Worm (Caenorhabditis elegans) whole organism, late embryonic: Measurements from ENCODE around the gene F42F12.11.

Source experiments
- C08G9.2 ChIP-seq: sonication (generic microtip); optimal IDR thresholded peaks from 2 replicates; lab custom pipeline; 2016; ENCODE audit warnings: mild to moderate bottlenecking, missing genetic modification characterization, moderate library complexity, missing compliant biosample characterization
- C38D4.7 ChIP-seq: fragments of 200-800 bp; sonication (Bioruptor generic); optimal IDR thresholded peaks from 2 replicates; lab custom pipeline; 2018; ENCODE audit warnings: mild to moderate bottlenecking, missing genetic modification characterization, moderate library complexity, missing compliant biosample characterization
- F13H6.1 ChIP-seq: sonication (generic microtip); optimal IDR thresholded peaks from 2 replicates; lab custom pipeline; 2016; ENCODE audit warnings: missing genetic modification characterization, missing compliant biosample characterization
- K09A11.1 ChIP-seq: sonication (generic microtip); optimal IDR thresholded peaks from 2 replicates; lab custom pipeline; 2017; ENCODE audit warnings: antibody characterized with exemption, mild to moderate bottlenecking, missing genetic modification characterization, missing compliant biosample characterization; ENCODE audit not compliant: insufficient read depth
- ahr-1 ChIP-seq: sonication (generic microtip); optimal IDR thresholded peaks from 2 replicates; lab custom pipeline; 2016; ENCODE audit warnings: missing genetic modification characterization, missing compliant biosample characterization
- ceh-14 ChIP-seq: sonication (generic microtip); optimal IDR thresholded peaks from 2 replicates; lab custom pipeline; 2016; ENCODE audit warnings: missing genotype, missing genetic modification characterization, missing compliant biosample characterization
- ceh-18 ChIP-seq: sonication (generic microtip); optimal IDR thresholded peaks from 2 replicates; lab custom pipeline; 2016; ENCODE audit warnings: missing genetic modification characterization, missing compliant biosample characterization
- ceh-19 ChIP-seq: fragments of 200-800 bp; sonication (Bioruptor generic); optimal IDR thresholded peaks from 2 replicates; lab custom pipeline; 2018; ENCODE audit warnings: mild to moderate bottlenecking, missing genetic modification characterization, missing compliant biosample characterization
- ceh-2 ChIP-seq: sonication (generic microtip); optimal IDR thresholded peaks from 2 replicates; lab custom pipeline; 2016; ENCODE audit warnings: missing genotype, missing genetic modification characterization, missing compliant biosample characterization
- ceh-22 ChIP-seq: sonication (generic microtip); optimal IDR thresholded peaks from 2 replicates; lab custom pipeline; 2017; ENCODE audit warnings: missing biosample characterization, missing genetic modification characterization
- ceh-24 ChIP-seq: sonication (generic microtip); optimal IDR thresholded peaks from 2 replicates; lab custom pipeline; 2016; ENCODE audit warnings: mild to moderate bottlenecking, missing genetic modification characterization, missing compliant biosample characterization
- ceh-30 ChIP-seq: fragments of 150-350 bp; optimal IDR thresholded peaks from 2 replicates; lab custom pipeline; 2014; ENCODE audit warnings: missing biosample characterization, missing genetic modification characterization
- ceh-31 ChIP-seq: sonication (generic microtip); optimal IDR thresholded peaks from 2 replicates; lab custom pipeline; 2016; ENCODE audit warnings: missing genetic modification characterization, missing compliant biosample characterization
- ceh-34 ChIP-seq: sonication (generic microtip); optimal IDR thresholded peaks from 2 replicates; lab custom pipeline; 2016; ENCODE audit warnings: mild to moderate bottlenecking, missing genetic modification characterization, missing compliant biosample characterization
- ceh-48 ChIP-seq: sonication (generic microtip); optimal IDR thresholded peaks from 2 replicates; lab custom pipeline; 2016; ENCODE audit warnings: missing genetic modification characterization, inconsistent platforms, missing compliant biosample characterization
- ceh-6 ChIP-seq: fragments of 200-800 bp; sonication (Bioruptor generic); optimal IDR thresholded peaks from 2 replicates; lab custom pipeline; 2018; ENCODE audit warnings: mild to moderate bottlenecking, missing genetic modification characterization, missing compliant biosample characterization
- ceh-9 ChIP-seq: sonication (generic microtip); optimal IDR thresholded peaks from 2 replicates; lab custom pipeline; 2016; ENCODE audit warnings: mild to moderate bottlenecking, missing genetic modification characterization, inconsistent platforms, missing compliant biosample characterization
- che-1 ChIP-seq: sonication (generic microtip); optimal IDR thresholded peaks from 2 replicates; lab custom pipeline; 2016; ENCODE audit warnings: mild to moderate bottlenecking, missing genetic modification characterization, missing compliant biosample characterization
- dmd-4 ChIP-seq: sonication (generic microtip); optimal IDR thresholded peaks from 2 replicates; lab custom pipeline; 2016; ENCODE audit warnings: borderline replicate concordance, missing genetic modification characterization, missing compliant biosample characterization
- dve-1 ChIP-seq: sonication (generic microtip); optimal IDR thresholded peaks from 2 replicates; lab custom pipeline; 2017; ENCODE audit warnings: antibody characterized with exemption, mild to moderate bottlenecking, missing genetic modification characterization, missing compliant biosample characterization
- elt-2 ChIP-seq: sonication (generic microtip); optimal IDR thresholded peaks from 2 replicates; lab custom pipeline; 2016; ENCODE audit warnings: missing genetic modification reagents, missing genetic modification characterization, missing compliant biosample characterization
- elt-4 ChIP-seq: sonication (generic microtip); optimal IDR thresholded peaks from 2 replicates; lab custom pipeline; 2016; ENCODE audit warnings: missing genetic modification characterization, missing compliant biosample characterization
- ets-4 ChIP-seq: sonication (generic microtip); optimal IDR thresholded peaks from 2 replicates; lab custom pipeline; 2016; ENCODE audit warnings: missing genetic modification characterization, missing compliant biosample characterization
- gmeb-2 ChIP-seq: sonication (generic microtip); optimal IDR thresholded peaks from 2 replicates; lab custom pipeline; 2016; ENCODE audit warnings: missing genetic modification characterization, inconsistent platforms, missing compliant biosample characterization
- hlh-13 ChIP-seq: fragments of 200-800 bp; sonication (Bioruptor generic); optimal IDR thresholded peaks from 2 replicates; lab custom pipeline; 2018; ENCODE audit warnings: mild to moderate bottlenecking, missing genetic modification characterization, missing compliant biosample characterization
- hlh-30 ChIP-seq: sonication (generic microtip); optimal IDR thresholded peaks from 2 replicates; lab custom pipeline; 2017; ENCODE audit warnings: antibody characterized with exemption, missing genetic modification characterization, missing compliant biosample characterization; ENCODE audit not compliant: insufficient read depth
- mec-3 ChIP-seq: sonication (generic microtip); optimal IDR thresholded peaks from 2 replicates; lab custom pipeline; 2016; ENCODE audit warnings: borderline replicate concordance, missing genetic modification characterization, missing compliant biosample characterization
- nfya-1 ChIP-seq: sonication (generic microtip); optimal IDR thresholded peaks from 2 replicates; lab custom pipeline; 2017; ENCODE audit warnings: missing genetic modification characterization, mild to moderate bottlenecking, missing compliant biosample characterization, antibody characterized with exemption, moderate library complexity
- nhr-11 ChIP-seq: fragments of 150-350 bp; optimal IDR thresholded peaks from 2 replicates; lab custom pipeline; 2014; ENCODE audit warnings: missing biosample characterization, missing genetic modification characterization
- nhr-232 ChIP-seq: sonication (generic microtip); optimal IDR thresholded peaks from 2 replicates; lab custom pipeline; 2016; ENCODE audit warnings: missing genetic modification characterization, missing compliant biosample characterization
- npax-4 ChIP-seq: sonication (generic microtip); optimal IDR thresholded peaks from 2 replicates; lab custom pipeline; 2016; ENCODE audit warnings: missing genetic modification characterization, missing compliant biosample characterization
- pat-9 ChIP-seq: fragments of 200-800 bp; sonication (Bioruptor generic); optimal IDR thresholded peaks from 2 replicates; lab custom pipeline; 2018; ENCODE audit warnings: mild to moderate bottlenecking, missing genetic modification characterization, moderate library complexity, missing compliant biosample characterization
- pax-1 ChIP-seq: fragments of 150-350 bp; optimal IDR thresholded peaks from 2 replicates; lab custom pipeline; 2014; ENCODE audit warnings: missing biosample characterization, missing genetic modification characterization
- pha-4 ChIP-seq: fragments of 150-350 bp; optimal IDR thresholded peaks from 2 replicates; lab custom pipeline; 2018; ENCODE audit warnings: missing biosample characterization, missing genetic modification reagents, missing genetic modification characterization
- pqm-1 ChIP-seq: sonication (generic microtip); optimal IDR thresholded peaks from 2 replicates; lab custom pipeline; 2016; ENCODE audit warnings: missing genetic modification characterization, missing compliant biosample characterization
- pros-1 ChIP-seq: fragments of 150-350 bp; optimal IDR thresholded peaks from 2 replicates; lab custom pipeline; 2014; ENCODE audit warnings: missing biosample characterization, missing genetic modification reagents, missing genetic modification characterization
- rnt-1 ChIP-seq: sonication (generic microtip); optimal IDR thresholded peaks from 2 replicates; lab custom pipeline; 2016; ENCODE audit warnings: missing genetic modification characterization, missing compliant biosample characterization
- sdc-2 ChIP-seq: sonication (generic microtip); optimal IDR thresholded peaks from 2 replicates; lab custom pipeline; 2016; ENCODE audit warnings: missing genotype, missing genetic modification characterization, missing compliant biosample characterization
- sox-2 ChIP-seq: fragments of 200-800 bp; sonication (Bioruptor generic); IDR thresholded peaks from 2 replicates; pipeline ENCODE4 v1.3.6; 2022; ENCODE audit warnings: missing genetic modification reagents, missing genetic modification characterization, missing compliant biosample characterization
- syd-9 ChIP-seq: sonication (generic microtip); optimal IDR thresholded peaks from 2 replicates; lab custom pipeline; 2016; ENCODE audit warnings: mild to moderate bottlenecking, missing genetic modification characterization, moderate library complexity, missing compliant biosample characterization
- tbx-2 ChIP-seq: sonication (generic microtip); optimal IDR thresholded peaks from 2 replicates; lab custom pipeline; 2016; ENCODE audit warnings: missing genetic modification characterization, missing compliant biosample characterization
- unc-3 ChIP-seq, 2 experiments: fragments of 200-800 bp in 1 of 2; sonication (Bioruptor generic) in 1 of 2; sonication (generic microtip) in 1 of 2; conservative IDR thresholded peaks in 1 of 2; optimal IDR thresholded peaks in 1 of 2; 2 replicates each; pipeline versions ENCODE4 v1.3.6 to Lab custom; 2016 to 2022; ENCODE audit warnings: missing compliant biosample characterization in 2 of 2, missing genetic modification characterization in 2 of 2, missing genetic modification reagents in 1 of 2
- unc-42 ChIP-seq: sonication (generic microtip); optimal IDR thresholded peaks from 2 replicates; lab custom pipeline; 2016; ENCODE audit warnings: missing genotype, missing genetic modification characterization, missing compliant biosample characterization
- unc-55 ChIP-seq: sonication (generic microtip); optimal IDR thresholded peaks from 2 replicates; lab custom pipeline; 2017; ENCODE audit warnings: missing biosample characterization, missing genetic modification reagents, missing genetic modification characterization
- unc-86 ChIP-seq: sonication (generic microtip); optimal IDR thresholded peaks from 2 replicates; lab custom pipeline; 2016; ENCODE audit warnings: missing genetic modification characterization, missing compliant biosample characterization

The F42F12.11 gene

ce11 chrX:12360444-12360843 lies 13.6 kb downstream of the F42F12.11 start, which contains the start of the genes nspc-15 and F19H6.6:
Gene nspc-15 (plus strand): TSS chrX:12360744.
Gene F19H6.6 (plus strand): TSS chrX:12360827.
- no peak for TF ChIP-seq elt-4 (tag; lab: Kevin White, UChicago)
- TF ChIP-seq hlh-30 (tag; lab: Kevin White, UChicago): no peak
- no peak for TF ChIP-seq unc-55 (GFP tag; lab: Kevin White, UChicago)
- no peak for TF ChIP-seq C08G9.2 (tag; lab: Kevin White, UChicago)
- no peak for TF ChIP-seq che-1
- no peak for TF ChIP-seq nhr-232
- no peak for TF ChIP-seq C38D4.7 (GFP tag; lab: Kevin White, UChicago)
- TF ChIP-seq gmeb-2: no peak
- TF ChIP-seq ceh-22 (tag; lab: Kevin White, UChicago): no peak
- no peak for TF ChIP-seq pros-1 (tag; lab: Kevin White, UChicago)
- no peak for TF ChIP-seq F13H6.1 (tag; lab: Kevin White, UChicago)
- TF ChIP-seq pat-9 (tag; lab: Kevin White, UChicago): no peak
- TF ChIP-seq dve-1: no peak
- TF ChIP-seq ceh-6 (GFP tag; lab: Kevin White, UChicago): no peak
- TF ChIP-seq ceh-9 (tag; lab: Kevin White, UChicago): no peak
- no peak for TF ChIP-seq ahr-1 (tag; lab: Kevin White, UChicago)
- no peak for TF ChIP-seq ceh-2 (tag; lab: Kevin White, UChicago)
- TF ChIP-seq ceh-19: no peak

DNA sequence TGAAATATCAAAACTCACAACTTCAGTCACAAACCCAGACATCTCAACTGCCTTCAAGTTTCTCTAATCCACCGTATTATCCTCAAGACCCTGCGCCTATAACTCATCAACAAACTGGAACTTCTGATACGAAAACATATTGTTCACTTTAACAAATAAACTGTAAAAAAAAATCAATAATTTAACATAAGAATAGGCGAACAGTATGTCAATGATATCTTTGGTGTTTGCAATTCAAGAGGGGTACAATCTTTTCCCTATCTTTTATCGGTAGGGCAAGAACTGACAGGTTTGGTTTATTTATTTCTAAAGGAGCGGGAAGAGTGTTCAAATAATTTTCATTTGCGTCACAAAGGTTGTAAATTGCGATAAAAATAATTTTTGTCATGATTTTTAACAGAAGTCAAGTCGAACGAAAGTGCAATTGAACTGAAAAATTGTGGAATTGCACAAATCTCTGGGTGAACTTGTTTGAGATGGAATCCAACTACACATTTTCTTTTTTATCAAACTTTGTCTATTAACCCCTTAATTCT lies 16.2 kb downstream of the F42F12.11 start:
- TF ChIP-seq tbx-2 (tag; lab: Kevin White, UChicago): peak; percentile 71
- peak; percentile 64 for TF ChIP-seq elt-2 (tag; lab: Kevin White, UChicago)
- TF ChIP-seq sdc-2 (tag; lab: Kevin White, UChicago): peak; percentile 99
- peak; percentile 73 for TF ChIP-seq nhr-11 (tag; lab: Kevin White, UChicago)
- TF ChIP-seq ceh-14 (tag; lab: Kevin White, UChicago): peak; percentile 42
- TF ChIP-seq npax-4 (tag; lab: Kevin White, UChicago): no peak
- peak; percentile 85 for TF ChIP-seq rnt-1 (tag; lab: Kevin White, UChicago)
- no peak for TF ChIP-seq ceh-2 (tag; lab: Kevin White, UChicago)
- TF ChIP-seq ceh-34 (tag; lab: Kevin White, UChicago): peak; percentile 67
- TF ChIP-seq ets-4 (tag; lab: Kevin White, UChicago): peak; percentile 53
- TF ChIP-seq ceh-24 (tag; lab: Kevin White, UChicago): no peak
- no peak for TF ChIP-seq ceh-9 (tag; lab: Kevin White, UChicago)
- TF ChIP-seq dve-1: peak; percentile 96
- no peak for TF ChIP-seq pat-9 (tag; lab: Kevin White, UChicago)
- TF ChIP-seq unc-86: no peak
- TF ChIP-seq unc-3 (GFP tag; conservative IDR thresholded peaks at IDR 0.05; lab: Robert Waterston, UW): peak; percentile 9; the same call in 1 of the 2 replicates
- peak; percentile 55 for TF ChIP-seq unc-3 (tag; optimal IDR thresholded peaks at IDR 0.05; lab: Kevin White, UChicago)
- peak; percentile 94 for TF ChIP-seq ceh-18 (tag; lab: Kevin White, UChicago)
- peak; percentile 1 for TF ChIP-seq ceh-30 (tag; lab: Kevin White, UChicago)
- peak; percentile 64 for TF ChIP-seq ceh-31 (tag; lab: Kevin White, UChicago)
- TF ChIP-seq dmd-4: no peak
- TF ChIP-seq K09A11.1 (tag; lab: Kevin White, UChicago): peak; percentile 78
- TF ChIP-seq pax-1 (tag; lab: Kevin White, UChicago): peak; percentile 20
- peak; percentile 87 for TF ChIP-seq nfya-1
- TF ChIP-seq mec-3 (tag; lab: Kevin White, UChicago): no peak
- no peak for TF ChIP-seq pha-4 (tag; lab: Kevin White, UChicago)
- peak; percentile 38 for TF ChIP-seq ceh-48 (tag; lab: Kevin White, UChicago)
- TF ChIP-seq syd-9 (tag; lab: Kevin White, UChicago): peak; percentile 51
- no peak for TF ChIP-seq hlh-13 (GFP tag; lab: Kevin White, UChicago)
- peak; percentile 33 for TF ChIP-seq pqm-1 (tag; lab: Kevin White, UChicago)
- no peak for TF ChIP-seq sox-2
- peak; percentile 65 for TF ChIP-seq unc-42 (tag; lab: Kevin White, UChicago)
